Worm (Caenorhabditis elegans): ENCODE results near the gene C03B1.7.

The C03B1.7 gene

DNA sequence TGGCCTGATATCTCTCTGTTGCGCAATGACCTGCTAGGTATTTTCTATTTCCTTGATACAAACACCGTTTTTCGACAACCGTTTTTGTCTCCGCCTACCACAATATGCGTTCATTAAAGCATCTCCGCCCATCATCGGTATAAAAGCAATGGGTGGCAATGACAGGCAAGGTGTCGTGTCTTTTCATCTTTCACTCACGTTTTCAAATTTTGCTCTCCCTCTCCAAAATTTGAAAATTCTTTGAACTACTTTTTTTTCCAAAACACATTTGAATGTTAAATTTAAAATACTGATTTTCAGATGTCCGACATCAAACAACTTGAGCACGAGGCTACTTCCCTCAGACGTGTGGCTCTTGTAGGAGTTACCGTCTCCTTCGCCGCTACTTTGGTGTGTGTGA, 12.8 kb upstream of the C03B1.7 start, which contains the start of gene col-169:
TSS of gene col-169 (plus strand) at position 301 of the 400 bp plus-strand sequence.
- no peak for TF ChIP-seq pha-2 (tag; optimal IDR thresholded peaks at IDR 0.05)
- no peak for TF ChIP-seq K02D7.2 (tag; optimal IDR thresholded peaks at IDR 0.05)
- no peak for TF ChIP-seq unc-86 (tag; optimal IDR thresholded peaks at IDR 0.05)
- TF ChIP-seq hlh-30 (tag; optimal IDR thresholded peaks at IDR 0.05; ENCODE audit: insufficient read depth), result no peak
- no peak for TF ChIP-seq ttx-3 (tag; optimal IDR thresholded peaks at IDR 0.05)
- TF ChIP-seq unc-55 (GFP tag; optimal IDR thresholded peaks at IDR 0.05), result no peak
- no peak for TF ChIP-seq ceh-45 (GFP tag; IDR thresholded peaks at IDR 0.05)
- no peak for TF ChIP-seq tbx-2 (tag; optimal IDR thresholded peaks at IDR 0.05)
- no peak for TF ChIP-seq tbx-7 (tag; optimal IDR thresholded peaks at IDR 0.05)
- TF ChIP-seq mec-3 (tag; optimal IDR thresholded peaks at IDR 0.05; ENCODE audit: borderline replicate concordance), result no peak
- no peak for TF ChIP-seq ceh-9 (tag; optimal IDR thresholded peaks at IDR 0.05)
- TF ChIP-seq eyg-1 (tag; optimal IDR thresholded peaks at IDR 0.05), result no peak
- TF ChIP-seq zip-5 (tag; optimal IDR thresholded peaks at IDR 0.05), result no peak
- TF ChIP-seq sox-2 (GFP tag; IDR thresholded peaks at IDR 0.05), result no peak
- no peak for TF ChIP-seq elt-2 (tag; optimal IDR thresholded peaks at IDR 0.05)
- TF ChIP-seq C08G9.2 (tag; optimal IDR thresholded peaks at IDR 0.05), result no peak
- TF ChIP-seq fkh-6 (tag; optimal IDR thresholded peaks at IDR 0.05), result no peak
- TF ChIP-seq nhr-11 (tag; optimal IDR thresholded peaks at IDR 0.05), result no peak
- TF ChIP-seq ztf-16 (tag; optimal IDR thresholded peaks at IDR 0.05), result no peak
- no peak for TF ChIP-seq ahr-1 (tag; optimal IDR thresholded peaks at IDR 0.05)

DNA sequence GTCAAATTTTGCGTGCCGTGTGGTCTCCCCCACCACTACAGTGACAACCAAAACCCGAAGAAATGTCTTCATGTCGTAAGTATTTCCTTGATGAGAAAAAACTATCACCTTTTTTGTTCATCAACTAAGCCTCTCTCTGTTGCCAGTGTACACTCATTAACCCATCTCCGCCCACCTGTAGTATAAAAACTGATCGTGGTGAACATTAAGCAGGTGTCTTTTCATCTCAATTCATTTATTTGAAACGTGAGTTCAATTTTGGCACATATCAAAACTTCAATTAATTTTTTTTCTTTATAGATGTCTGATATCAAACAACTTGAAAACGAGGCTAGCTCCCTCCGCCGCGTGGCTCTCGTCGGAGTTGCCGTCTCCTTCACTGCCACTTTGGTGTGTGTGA, 10.2 kb upstream of the C03B1.7 start, which contains the start of gene col-170:
TSS of gene col-170 (plus strand) at position 301 of the 400 bp plus-strand sequence.
- TF ChIP-seq lim-6 (tag; optimal IDR thresholded peaks at IDR 0.05), result no peak
- no peak for TF ChIP-seq mec-3 (tag; optimal IDR thresholded peaks at IDR 0.05; ENCODE audit: borderline replicate concordance)
- TF ChIP-seq nhr-11 (tag; optimal IDR thresholded peaks at IDR 0.05), result no peak
- TF ChIP-seq ceh-18 (tag; optimal IDR thresholded peaks at IDR 0.05), result no peak
- no peak for TF ChIP-seq unc-55 (GFP tag; optimal IDR thresholded peaks at IDR 0.05)
- no peak for TF ChIP-seq ttx-3 (tag; optimal IDR thresholded peaks at IDR 0.05)
- no peak for TF ChIP-seq ceh-9 (tag; optimal IDR thresholded peaks at IDR 0.05)
- no peak for TF ChIP-seq odd-2 (tag; optimal IDR thresholded peaks at IDR 0.05)
- no peak for TF ChIP-seq ceh-22 (tag; optimal IDR thresholded peaks at IDR 0.05)
- no peak for TF ChIP-seq npax-4 (tag; optimal IDR thresholded peaks at IDR 0.05)
- no peak for TF ChIP-seq ceh-24 (tag; optimal IDR thresholded peaks at IDR 0.05)

DNA sequence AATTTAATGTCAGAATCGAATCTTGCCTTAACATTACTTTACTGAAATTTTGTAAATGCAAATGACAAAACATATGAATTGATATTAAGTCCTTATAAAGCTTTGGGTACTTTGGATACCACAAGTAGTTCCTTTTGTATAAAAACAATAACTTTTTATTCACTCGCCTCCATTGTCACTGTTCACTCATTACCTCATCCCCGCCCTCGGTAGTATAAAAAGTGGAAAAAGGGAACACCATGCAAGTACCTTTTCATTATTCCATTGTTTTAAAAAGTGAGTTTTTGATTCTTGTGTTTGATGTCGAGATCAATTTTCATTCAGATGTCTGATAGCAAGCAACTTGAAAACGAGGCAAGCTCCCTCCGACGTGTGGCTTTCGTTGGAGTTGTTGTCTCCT, 7.6 kb upstream of the C03B1.7 start, which contains the start of gene col-171:
TSS of gene col-171 (plus strand) at position 301 of the 400 bp plus-strand sequence.
- TF ChIP-seq ceh-2 (tag; optimal IDR thresholded peaks at IDR 0.05) (no peak), lin-11 (tag; optimal IDR thresholded peaks at IDR 0.05) (no peak), pha-2 (tag; optimal IDR thresholded peaks at IDR 0.05) (no peak), npax-4 (tag; optimal IDR thresholded peaks at IDR 0.05) (no peak), nfya-1 (tag; optimal IDR thresholded peaks at IDR 0.05) (no peak), pag-3 (tag; optimal IDR thresholded peaks at IDR 0.05; ENCODE audit: borderline replicate concordance) (no peak), syd-9 (tag; optimal IDR thresholded peaks at IDR 0.05) (no peak), ceh-19 (GFP tag; optimal IDR thresholded peaks at IDR 0.05) (no peak), ets-4 (tag; optimal IDR thresholded peaks at IDR 0.05) (no peak), mec-3 (tag; optimal IDR thresholded peaks at IDR 0.05; ENCODE audit: borderline replicate concordance) (no peak)

ce11 chrX:6334602-6335001, 7.0 kb upstream of the C03B1.7 start:
- no peak for TF ChIP-seq hlh-8 (tag; optimal IDR thresholded peaks at IDR 0.05)
- no peak for TF ChIP-seq npax-4 (tag; optimal IDR thresholded peaks at IDR 0.05)
- TF ChIP-seq unc-86 (tag; optimal IDR thresholded peaks at IDR 0.05), result no peak
- no peak for TF ChIP-seq rnt-1 (tag; optimal IDR thresholded peaks at IDR 0.05)
- TF ChIP-seq zip-5 (tag; optimal IDR thresholded peaks at IDR 0.05), result no peak
- no peak for TF ChIP-seq ceh-30 (tag; optimal IDR thresholded peaks at IDR 0.05)
- TF ChIP-seq pha-4 (tag; optimal IDR thresholded peaks at IDR 0.05), result no peak
- no peak for TF ChIP-seq T23F11.4 (GFP tag; optimal IDR thresholded peaks at IDR 0.05)
- TF ChIP-seq K02D7.2 (tag; optimal IDR thresholded peaks at IDR 0.05), result no peak
- TF ChIP-seq ceh-9 (tag; optimal IDR thresholded peaks at IDR 0.05), result no peak
- no peak for TF ChIP-seq hlh-30 (tag; optimal IDR thresholded peaks at IDR 0.05; ENCODE audit: insufficient read depth)
- no peak for TF ChIP-seq mec-3 (tag; optimal IDR thresholded peaks at IDR 0.05; ENCODE audit: borderline replicate concordance)
- no peak for TF ChIP-seq fkh-6 (tag; optimal IDR thresholded peaks at IDR 0.05)
- TF ChIP-seq ceh-22 (tag; optimal IDR thresholded peaks at IDR 0.05), result no peak
